Worm (Caenorhabditis elegans) whole organism, dauer: ENCODE measurements around the gene C15H11.1.

Experiments
- unc-62 ChIP-seq: sonication (generic microtip); optimal IDR thresholded peaks from 2 replicates; lab custom pipeline; 2017; ENCODE audit warnings: missing biosample characterization, missing genetic modification reagents, missing genetic modification characterization

Gene C15H11.1

ce11 chrV:14378052-14378451 is 15.6 kb upstream of the C15H11.1 start:
- no peak for TF ChIP-seq unc-62 (GFP tag; lab: Kevin White, UChicago)

DNA sequence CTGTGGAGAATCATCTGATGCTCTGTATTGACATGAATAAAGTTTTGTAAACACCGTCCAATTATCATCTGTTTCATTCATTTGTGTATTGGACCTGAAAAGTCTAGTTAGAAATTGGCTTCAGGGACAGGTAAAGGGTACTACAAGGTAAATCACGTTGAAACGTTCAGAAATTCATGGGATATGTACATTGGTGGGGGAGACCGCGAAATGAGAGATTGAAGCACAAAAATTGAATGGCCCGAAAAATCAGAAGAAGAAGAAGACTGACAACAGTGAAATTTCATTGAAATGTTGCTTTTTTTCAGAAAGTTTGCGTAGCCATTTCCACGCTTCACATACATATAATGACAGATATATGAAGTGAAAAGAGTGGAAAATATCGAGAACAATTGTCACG is 14.6 kb upstream of the C15H11.1 start, which contains the start of gene npr-43:
Gene npr-43, minus strand, starts transcription at position 101 of the 400 bp plus-strand sequence.
- no peak for TF ChIP-seq unc-62 (GFP tag; lab: Kevin White, UChicago)

- no peak for TF ChIP-seq unc-62 (GFP tag; lab: Kevin White, UChicago)
Measured at ce11 chrV:14380242-14380641, 13.4 kb upstream of the C15H11.1 start.

DNA sequence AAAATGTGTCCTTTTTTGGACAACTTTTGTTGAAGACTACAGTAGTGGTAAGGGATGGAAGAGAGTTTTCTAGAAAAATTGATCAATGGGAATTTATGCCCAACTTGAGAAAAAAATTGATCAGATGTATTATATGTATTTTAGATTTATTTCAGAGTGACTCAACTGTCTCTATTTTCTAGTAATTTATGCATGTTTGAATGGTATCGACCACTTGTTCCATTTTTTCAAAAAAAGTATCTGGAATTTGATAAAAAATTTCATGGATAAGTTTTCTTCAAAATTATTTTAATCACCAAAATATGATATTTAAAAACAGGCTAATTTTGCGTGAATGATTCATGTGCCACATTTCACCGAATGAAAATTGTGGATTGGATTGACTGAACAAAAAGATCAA is 1.8 kb upstream of the C15H11.1 start, which contains the start of gene C15H11.10:
Gene C15H11.10, plus strand, starts transcription at position 301 of the 400 bp plus-strand sequence.
- TF ChIP-seq unc-62 (GFP tag; lab: Kevin White, UChicago) = no peak

DNA sequence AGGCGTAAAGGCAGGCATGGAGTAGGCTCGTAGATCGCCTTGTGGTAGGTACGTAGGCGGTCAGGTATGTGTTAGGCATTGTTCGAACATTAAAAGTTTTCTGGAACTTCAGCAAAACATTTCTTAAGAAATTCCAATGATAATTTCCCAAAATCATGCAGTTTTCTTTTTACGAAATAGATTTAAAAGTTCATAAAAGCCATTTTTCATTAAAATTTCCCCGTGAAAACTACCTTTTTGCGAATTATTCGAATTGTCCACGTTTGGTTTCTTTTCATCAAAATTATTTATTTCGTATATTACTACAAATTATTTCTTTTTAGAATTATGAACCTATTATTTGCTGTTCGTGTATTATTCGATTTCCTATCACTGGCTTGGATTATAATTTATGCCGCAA is 1.1 kb downstream of the C15H11.1 start, which contains the start of gene C15H11.13:
Gene C15H11.13, plus strand, starts transcription at position 301 of the 400 bp plus-strand sequence.
- TF ChIP-seq unc-62 (GFP tag; lab: Kevin White, UChicago) = no peak

DNA sequence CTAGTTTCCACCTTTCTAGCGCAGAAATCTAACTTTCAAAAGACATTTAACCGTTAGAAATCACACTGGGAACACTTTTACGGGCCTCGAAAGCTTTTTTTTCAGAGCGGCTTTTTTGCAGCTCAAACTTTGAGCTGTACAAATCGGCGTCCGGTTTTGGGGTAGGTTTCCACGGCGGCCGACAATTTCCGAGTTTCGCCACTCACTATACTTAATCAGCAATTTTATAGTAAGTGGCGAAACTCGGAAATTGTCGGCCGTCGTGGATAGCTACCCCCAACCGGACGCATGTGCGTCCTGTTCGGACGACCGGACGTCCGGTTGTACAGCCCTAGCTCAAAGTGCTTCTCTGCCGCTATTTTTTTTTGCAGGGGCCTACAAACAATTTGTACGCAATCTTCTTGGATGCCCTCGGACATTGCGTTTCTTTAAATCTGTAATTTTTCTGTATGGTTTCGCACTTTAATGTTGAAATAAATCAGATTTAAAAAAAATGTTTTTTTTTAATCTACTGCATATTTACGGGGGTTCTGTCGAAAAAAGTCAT is 2.6 kb downstream of the C15H11.1 start:
- TF ChIP-seq unc-62 (GFP tag; lab: Kevin White, UChicago) = no peak

DNA sequence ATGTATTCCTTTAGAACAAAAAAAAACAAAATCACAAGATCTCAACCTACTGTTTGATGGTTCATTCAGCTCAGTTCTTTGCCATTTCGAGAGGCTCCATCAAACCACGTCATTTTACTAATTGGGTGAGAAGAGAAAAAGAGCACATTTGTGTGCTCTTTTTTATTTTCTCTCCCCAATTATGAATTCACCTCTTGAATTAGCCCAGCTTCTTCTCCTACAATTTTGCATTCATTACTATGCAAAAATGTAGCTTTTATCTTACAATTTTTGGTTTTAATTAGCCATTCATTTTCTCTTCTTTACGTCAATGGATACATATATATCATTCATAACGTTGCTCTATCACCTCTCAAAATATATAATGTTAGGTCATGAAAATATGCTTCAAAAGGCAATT is 12.0 kb downstream of the C15H11.1 start:
- TF ChIP-seq unc-62 (GFP tag; lab: Kevin White, UChicago) = no peak

DNA sequence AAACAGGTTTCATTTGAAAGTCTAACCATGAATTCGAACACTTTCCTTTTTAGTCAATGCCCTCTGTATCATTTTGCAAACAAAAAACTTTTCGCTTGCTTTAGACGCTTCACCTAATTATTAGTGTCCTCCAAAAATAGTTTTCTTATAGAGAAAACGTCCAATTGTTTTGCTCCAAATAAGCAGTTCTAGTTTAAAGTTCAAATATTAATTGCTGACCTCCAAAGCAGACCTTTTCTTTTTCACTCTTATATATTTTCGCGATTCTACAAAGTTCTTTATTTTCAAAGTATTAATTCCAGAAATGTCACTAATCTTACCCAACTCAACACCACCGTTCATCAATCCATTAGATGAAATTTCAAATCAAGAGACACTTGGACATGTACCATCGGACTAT is 15.2 kb downstream of the C15H11.1 start, which contains the start of gene gnrr-2:
Gene gnrr-2, plus strand, starts transcription at position 301 of the 400 bp plus-strand sequence.
- no peak for TF ChIP-seq unc-62 (GFP tag; lab: Kevin White, UChicago)

DNA sequence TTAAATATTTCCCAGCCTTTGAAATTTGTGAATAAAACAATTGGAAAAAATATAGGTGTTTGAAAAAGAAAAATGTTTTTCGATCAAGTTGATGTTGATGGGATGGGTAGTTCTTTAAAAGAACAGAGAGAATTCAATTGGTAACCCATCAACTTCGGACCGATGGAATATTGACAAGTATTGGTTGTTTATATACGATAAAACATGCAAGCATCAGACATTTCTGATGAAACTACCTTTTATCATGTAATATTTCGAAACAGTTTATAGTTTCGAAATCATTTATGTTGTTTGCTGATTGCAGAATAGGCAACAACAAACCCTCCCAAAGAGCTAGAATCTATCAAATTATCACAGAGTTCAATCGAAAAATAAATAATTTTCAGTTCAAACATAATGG is 16.3 kb downstream of the C15H11.1 start:
- TF ChIP-seq unc-62 (GFP tag; lab: Kevin White, UChicago) = no peak

DNA sequence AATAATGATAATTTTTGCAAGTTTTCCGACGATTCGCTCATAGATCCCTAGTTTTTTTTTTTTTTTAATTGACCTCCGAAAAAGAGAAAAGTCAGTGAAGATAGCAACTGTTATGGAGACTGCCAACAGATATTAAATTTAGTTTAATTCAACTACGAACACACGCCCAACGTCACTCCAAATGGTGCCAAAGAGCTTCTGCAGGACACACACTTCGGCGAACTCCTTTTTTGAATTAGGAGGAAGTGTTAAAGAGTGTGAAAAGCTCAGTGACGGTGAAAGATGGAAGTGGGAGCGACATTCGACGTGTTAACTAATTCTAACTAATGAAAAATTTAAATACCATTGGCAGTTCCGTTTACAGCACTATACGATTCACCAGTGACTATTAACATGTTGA is 18.4 kb downstream of the C15H11.1 start:
- no peak for TF ChIP-seq unc-62 (GFP tag; lab: Kevin White, UChicago)

- TF ChIP-seq unc-62 (GFP tag; lab: Kevin White, UChicago) = no peak
Measured at ce11 chrV:14414032-14414431, 20.4 kb downstream of the C15H11.1 start.

DNA sequence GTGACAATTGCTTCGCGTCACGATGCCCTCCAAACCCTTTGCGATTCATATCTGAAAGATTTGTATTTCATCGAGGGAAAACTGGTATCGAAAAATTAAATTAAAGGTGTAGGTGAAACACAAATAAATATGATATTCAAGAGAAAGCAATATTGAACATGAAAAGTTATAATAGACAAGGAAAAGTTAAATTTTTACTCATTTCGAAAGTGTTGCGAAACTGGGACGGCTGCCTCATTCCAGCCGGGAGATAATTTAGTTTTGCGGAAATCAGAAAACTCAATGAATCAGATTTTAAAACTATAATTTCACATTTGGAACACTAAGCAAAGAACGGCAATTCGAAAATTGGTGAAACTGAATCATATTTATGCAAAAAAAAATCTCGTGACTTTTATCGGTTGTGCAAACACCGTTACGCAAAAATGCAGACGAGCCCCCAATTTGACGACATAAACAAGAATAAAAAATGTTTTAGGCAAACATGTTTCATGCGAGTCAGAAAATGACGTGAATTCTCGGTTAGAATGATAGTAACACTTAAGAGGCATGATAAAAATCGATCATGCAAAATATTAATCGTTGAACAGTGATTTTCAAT is 21.5 kb downstream of the C15H11.1 start, which contains the start of the genes nxf-1 and C15H11.11:
Gene nxf-1, minus strand, starts transcription at position 51 of the 601 bp plus-strand sequence.
Gene C15H11.11, plus strand, starts transcription at position 536 of the 601 bp plus-strand sequence.
- no peak for TF ChIP-seq unc-62 (GFP tag; lab: Kevin White, UChicago)

DNA sequence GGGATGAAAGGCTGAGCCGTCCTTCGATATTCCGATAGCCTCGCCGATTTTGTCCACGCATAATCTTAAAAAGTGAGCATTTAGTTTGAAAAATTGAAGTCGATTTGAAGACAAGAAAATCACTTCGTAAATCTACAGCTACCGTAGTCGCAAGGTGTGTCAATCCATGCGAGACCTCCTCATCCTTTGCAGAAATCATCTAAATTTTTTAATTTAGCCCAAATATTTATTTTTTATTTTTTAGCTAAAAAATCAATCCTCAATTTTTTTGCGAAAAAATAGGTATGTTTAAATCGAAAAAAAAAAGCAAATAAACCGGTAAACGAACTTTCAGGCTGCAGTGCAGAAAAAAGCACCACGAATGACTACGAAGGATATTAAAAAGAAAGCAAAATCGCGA is 24.1 kb downstream of the C15H11.1 start, which contains the start of the genes nxf-2 and set-31:
Gene nxf-2, minus strand, starts transcription at position 101 of the 400 bp plus-strand sequence.
Gene set-31, plus strand, starts transcription at position 169 of the 400 bp plus-strand sequence.
- no peak for TF ChIP-seq unc-62 (GFP tag; lab: Kevin White, UChicago)

DNA sequence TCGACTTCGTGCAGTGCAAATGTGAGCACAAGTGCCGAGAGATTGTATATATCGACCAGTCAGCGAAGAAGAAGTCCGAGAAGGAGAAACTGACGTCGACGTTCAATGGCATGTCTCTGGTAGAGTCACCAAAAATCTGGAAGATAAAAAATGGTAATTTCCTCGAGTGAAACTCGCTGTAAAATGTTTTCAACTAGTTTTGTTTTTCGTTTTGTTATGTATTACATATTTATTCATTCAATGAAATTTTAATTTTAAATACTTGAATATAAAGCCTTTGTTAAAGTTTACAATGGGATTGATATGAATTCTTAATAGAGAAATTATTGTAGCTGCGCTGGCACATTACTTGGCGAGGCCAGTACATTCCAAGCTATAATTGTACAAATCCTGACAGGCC is 26.3 kb downstream of the C15H11.1 start:
- TF ChIP-seq unc-62 (GFP tag; lab: Kevin White, UChicago) = no peak

- no peak for TF ChIP-seq unc-62 (GFP tag; lab: Kevin White, UChicago)
Measured at ce11 chrV:14421325-14421724, 27.7 kb downstream of the C15H11.1 start, which contains the start of gene dhs-22. dhs-22 (minus strand) TSS chrV:14421440.

- no peak for TF ChIP-seq unc-62 (GFP tag; lab: Kevin White, UChicago)
Measured at ce11 chrV:14422317-14422716, 28.7 kb downstream of the C15H11.1 start, which contains the start of gene pas-1. pas-1 (minus strand) TSS chrV:14422618.
